Worm (Caenorhabditis elegans) whole organism, late embryonic: ENCODE results near the gene H40L08.8.

Experiments
- C08G9.2 ChIP-seq: sonication (generic microtip); optimal IDR thresholded peaks from 2 replicates; lab custom pipeline; 2016; ENCODE audit warnings: mild to moderate bottlenecking, missing genetic modification characterization, moderate library complexity, missing compliant biosample characterization
- F13H6.1 ChIP-seq: sonication (generic microtip); optimal IDR thresholded peaks from 2 replicates; lab custom pipeline; 2016; ENCODE audit warnings: missing genetic modification characterization, missing compliant biosample characterization
- K02D7.2 ChIP-seq: sonication (generic microtip); optimal IDR thresholded peaks from 2 replicates; lab custom pipeline; 2017; ENCODE audit warnings: mild to moderate bottlenecking, missing genetic modification characterization, missing compliant biosample characterization
- K09A11.1 ChIP-seq: sonication (generic microtip); optimal IDR thresholded peaks from 2 replicates; lab custom pipeline; 2017; ENCODE audit warnings: antibody characterized with exemption, mild to moderate bottlenecking, missing genetic modification characterization, missing compliant biosample characterization; ENCODE audit not compliant: insufficient read depth
- Y22D7AL.16 ChIP-seq: sonication (generic microtip); optimal IDR thresholded peaks from 2 replicates; lab custom pipeline; 2016; ENCODE audit warnings: missing genetic modification characterization, missing compliant biosample characterization
- ahr-1 ChIP-seq: sonication (generic microtip); optimal IDR thresholded peaks from 2 replicates; lab custom pipeline; 2016; ENCODE audit warnings: missing genetic modification characterization, missing compliant biosample characterization
- ceh-14 ChIP-seq: sonication (generic microtip); optimal IDR thresholded peaks from 2 replicates; lab custom pipeline; 2016; ENCODE audit warnings: missing genotype, missing genetic modification characterization, missing compliant biosample characterization
- ceh-18 ChIP-seq: sonication (generic microtip); optimal IDR thresholded peaks from 2 replicates; lab custom pipeline; 2016; ENCODE audit warnings: missing genetic modification characterization, missing compliant biosample characterization
- ceh-19 ChIP-seq: fragments of 200-800 bp; sonication (Bioruptor generic); optimal IDR thresholded peaks from 2 replicates; lab custom pipeline; 2018; ENCODE audit warnings: mild to moderate bottlenecking, missing genetic modification characterization, missing compliant biosample characterization
- ceh-22 ChIP-seq: sonication (generic microtip); optimal IDR thresholded peaks from 2 replicates; lab custom pipeline; 2017; ENCODE audit warnings: missing biosample characterization, missing genetic modification characterization
- ceh-34 ChIP-seq: sonication (generic microtip); optimal IDR thresholded peaks from 2 replicates; lab custom pipeline; 2016; ENCODE audit warnings: mild to moderate bottlenecking, missing genetic modification characterization, missing compliant biosample characterization
- ceh-48 ChIP-seq: sonication (generic microtip); optimal IDR thresholded peaks from 2 replicates; lab custom pipeline; 2016; ENCODE audit warnings: missing genetic modification characterization, inconsistent platforms, missing compliant biosample characterization
- ceh-9 ChIP-seq: sonication (generic microtip); optimal IDR thresholded peaks from 2 replicates; lab custom pipeline; 2016; ENCODE audit warnings: mild to moderate bottlenecking, missing genetic modification characterization, inconsistent platforms, missing compliant biosample characterization
- che-1 ChIP-seq: sonication (generic microtip); optimal IDR thresholded peaks from 2 replicates; lab custom pipeline; 2016; ENCODE audit warnings: mild to moderate bottlenecking, missing genetic modification characterization, missing compliant biosample characterization
- dve-1 ChIP-seq: sonication (generic microtip); optimal IDR thresholded peaks from 2 replicates; lab custom pipeline; 2017; ENCODE audit warnings: antibody characterized with exemption, mild to moderate bottlenecking, missing genetic modification characterization, missing compliant biosample characterization
- elt-2 ChIP-seq: sonication (generic microtip); optimal IDR thresholded peaks from 2 replicates; lab custom pipeline; 2016; ENCODE audit warnings: missing genetic modification reagents, missing genetic modification characterization, missing compliant biosample characterization
- elt-4 ChIP-seq: sonication (generic microtip); optimal IDR thresholded peaks from 2 replicates; lab custom pipeline; 2016; ENCODE audit warnings: missing genetic modification characterization, missing compliant biosample characterization
- ets-4 ChIP-seq: sonication (generic microtip); optimal IDR thresholded peaks from 2 replicates; lab custom pipeline; 2016; ENCODE audit warnings: missing genetic modification characterization, missing compliant biosample characterization
- eyg-1 ChIP-seq: sonication (generic microtip); optimal IDR thresholded peaks from 2 replicates; lab custom pipeline; 2016; ENCODE audit warnings: missing genotype, missing genetic modification characterization, missing compliant biosample characterization
- fkh-10 ChIP-seq: fragments of 150-350 bp; optimal IDR thresholded peaks from 2 replicates; lab custom pipeline; 2014; ENCODE audit warnings: missing biosample characterization, missing genetic modification reagents, missing genetic modification characterization
- gmeb-2 ChIP-seq: sonication (generic microtip); optimal IDR thresholded peaks from 2 replicates; lab custom pipeline; 2016; ENCODE audit warnings: missing genetic modification characterization, inconsistent platforms, missing compliant biosample characterization
- hlh-15 ChIP-seq: sonication (generic microtip); optimal IDR thresholded peaks from 2 replicates; lab custom pipeline; 2016; ENCODE audit warnings: missing genetic modification characterization, missing compliant biosample characterization
- lim-6 ChIP-seq: sonication (generic microtip); optimal IDR thresholded peaks from 2 replicates; lab custom pipeline; 2016; ENCODE audit warnings: missing genetic modification characterization, missing compliant biosample characterization
- lin-11 ChIP-seq: fragments of 200-800 bp; sonication (Bioruptor generic); optimal IDR thresholded peaks from 2 replicates; lab custom pipeline; 2018; ENCODE audit warnings: mild to moderate bottlenecking, missing genetic modification characterization, missing compliant biosample characterization
- madf-2 ChIP-seq: sonication (generic microtip); optimal IDR thresholded peaks from 2 replicates; lab custom pipeline; 2017; ENCODE audit warnings: missing genetic modification characterization, missing compliant biosample characterization
- mec-3 ChIP-seq: sonication (generic microtip); optimal IDR thresholded peaks from 2 replicates; lab custom pipeline; 2016; ENCODE audit warnings: borderline replicate concordance, missing genetic modification characterization, missing compliant biosample characterization
- nfya-1 ChIP-seq: sonication (generic microtip); optimal IDR thresholded peaks from 2 replicates; lab custom pipeline; 2017; ENCODE audit warnings: missing genetic modification characterization, mild to moderate bottlenecking, missing compliant biosample characterization, antibody characterized with exemption, moderate library complexity
- nhr-11 ChIP-seq: fragments of 150-350 bp; optimal IDR thresholded peaks from 2 replicates; lab custom pipeline; 2014; ENCODE audit warnings: missing biosample characterization, missing genetic modification characterization
- odd-2 ChIP-seq: sonication (generic microtip); optimal IDR thresholded peaks from 2 replicates; lab custom pipeline; 2017; ENCODE audit warnings: antibody characterized with exemption, mild to moderate bottlenecking, missing genetic modification characterization, missing compliant biosample characterization
- pat-9 ChIP-seq: fragments of 200-800 bp; sonication (Bioruptor generic); optimal IDR thresholded peaks from 2 replicates; lab custom pipeline; 2018; ENCODE audit warnings: mild to moderate bottlenecking, missing genetic modification characterization, moderate library complexity, missing compliant biosample characterization
- pha-2 ChIP-seq: sonication (generic microtip); optimal IDR thresholded peaks from 2 replicates; lab custom pipeline; 2017; ENCODE audit warnings: mild to moderate bottlenecking, missing genetic modification characterization, missing compliant biosample characterization
- pha-4 ChIP-seq: fragments of 150-350 bp; optimal IDR thresholded peaks from 2 replicates; lab custom pipeline; 2018; ENCODE audit warnings: missing biosample characterization, missing genetic modification reagents, missing genetic modification characterization
- pqm-1 ChIP-seq: sonication (generic microtip); optimal IDR thresholded peaks from 2 replicates; lab custom pipeline; 2016; ENCODE audit warnings: missing genetic modification characterization, missing compliant biosample characterization
- rnt-1 ChIP-seq: sonication (generic microtip); optimal IDR thresholded peaks from 2 replicates; lab custom pipeline; 2016; ENCODE audit warnings: missing genetic modification characterization, missing compliant biosample characterization
- sdc-2 ChIP-seq: sonication (generic microtip); optimal IDR thresholded peaks from 2 replicates; lab custom pipeline; 2016; ENCODE audit warnings: missing genotype, missing genetic modification characterization, missing compliant biosample characterization
- sox-2 ChIP-seq: fragments of 200-800 bp; sonication (Bioruptor generic); IDR thresholded peaks from 2 replicates; pipeline ENCODE4 v1.3.6; 2022; ENCODE audit warnings: missing genetic modification reagents, missing genetic modification characterization, missing compliant biosample characterization
- sox-4 ChIP-seq: sonication (generic microtip); optimal IDR thresholded peaks from 2 replicates; lab custom pipeline; 2017; ENCODE audit warnings: mild to moderate bottlenecking, missing genetic modification characterization, inconsistent platforms, missing compliant biosample characterization
- tbx-2 ChIP-seq: sonication (generic microtip); optimal IDR thresholded peaks from 2 replicates; lab custom pipeline; 2016; ENCODE audit warnings: missing genetic modification characterization, missing compliant biosample characterization
- tbx-7 ChIP-seq: sonication (generic microtip); optimal IDR thresholded peaks from 2 replicates; lab custom pipeline; 2016; ENCODE audit warnings: missing genotype, missing genetic modification characterization, missing compliant biosample characterization
- ttx-3 ChIP-seq: sonication (generic microtip); optimal IDR thresholded peaks from 2 replicates; lab custom pipeline; 2016; ENCODE audit warnings: missing genetic modification reagents, missing genetic modification characterization, missing compliant biosample characterization
- unc-42 ChIP-seq: sonication (generic microtip); optimal IDR thresholded peaks from 2 replicates; lab custom pipeline; 2016; ENCODE audit warnings: missing genotype, missing genetic modification characterization, missing compliant biosample characterization
- unc-86 ChIP-seq: sonication (generic microtip); optimal IDR thresholded peaks from 2 replicates; lab custom pipeline; 2016; ENCODE audit warnings: missing genetic modification characterization, missing compliant biosample characterization
- ztf-16 ChIP-seq: sonication (generic microtip); optimal IDR thresholded peaks from 2 replicates; lab custom pipeline; 2017; ENCODE audit warnings: missing genetic modification characterization, missing compliant biosample characterization

Gene H40L08.8

ce11 chrX:15077597-15078261, at the start of gene H40L08.8, which contains the start of the genes H40L08.2 and H40L08.7:
Gene H40L08.8, minus strand, starts transcription at chrX:15077633.
Gene H40L08.2, minus strand, starts transcription at chrX:15077744.
Gene H40L08.7, minus strand, starts transcription at chrX:15077744.
- TF ChIP-seq madf-2 (tag; lab: Kevin White, UChicago) (no peak), elt-2 (peak; percentile 3)

- TF ChIP-seq odd-2 (tag; lab: Kevin White, UChicago) (no peak), pqm-1 (tag; lab: Kevin White, UChicago) (no peak), ttx-3 (tag; lab: Kevin White, UChicago) (no peak), ceh-14 (tag; lab: Kevin White, UChicago) (no peak), ceh-22 (tag; lab: Kevin White, UChicago) (no peak), tbx-7 (no peak), ztf-16 (tag; lab: Kevin White, UChicago) (no peak), elt-2 (no peak), pat-9 (no peak), elt-4 (tag; lab: Kevin White, UChicago) (no peak), madf-2 (tag; lab: Kevin White, UChicago) (no peak), ceh-19 (GFP tag; lab: Kevin White, UChicago) (no peak), tbx-2 (tag; lab: Kevin White, UChicago) (no peak), ceh-34 (tag; lab: Kevin White, UChicago) (no peak), nhr-11 (tag; lab: Kevin White, UChicago) (no peak), dve-1 (tag; lab: Kevin White, UChicago) (no peak), ceh-18 (tag; lab: Kevin White, UChicago) (no peak)
Observed at ce11 chrX:15126736-15127135, 49.3 kb upstream of the H40L08.8 start.

- TF ChIP-seq unc-42 = peak; percentile 69
- no peak for TF ChIP-seq madf-2 (tag; lab: Kevin White, UChicago)
Observed at ce11 chrX:15125138-15125537, 47.7 kb upstream of the H40L08.8 start.

ce11 chrX:15120545-15120944, 43.1 kb upstream of the H40L08.8 start:
- TF ChIP-seq hlh-15 (tag; lab: Kevin White, UChicago) (no peak), pha-4 (tag; lab: Kevin White, UChicago) (no peak), C08G9.2 (tag; lab: Kevin White, UChicago) (no peak), unc-86 (no peak), ets-4 (no peak), F13H6.1 (tag; lab: Kevin White, UChicago) (no peak), pqm-1 (tag; lab: Kevin White, UChicago) (no peak), K02D7.2 (tag; lab: Kevin White, UChicago) (no peak), ceh-19 (GFP tag; lab: Kevin White, UChicago) (no peak), lin-11 (no peak), che-1 (tag; lab: Kevin White, UChicago) (no peak), ceh-9 (no peak), fkh-10 (GFP tag; lab: Kevin White, UChicago) (no peak), sox-4 (no peak)

ce11 chrX:15116514-15116913, 39.1 kb upstream of the H40L08.8 start, which contains the start of gene R07D5.2:
Gene R07D5.2, minus strand, starts transcription at chrX:15116614.
- TF ChIP-seq pqm-1 (tag; lab: Kevin White, UChicago) (no peak), fkh-10 (GFP tag; lab: Kevin White, UChicago) (no peak), lim-6 (tag; lab: Kevin White, UChicago) (no peak), unc-86 (no peak), pha-4 (tag; lab: Kevin White, UChicago) (no peak), nhr-11 (tag; lab: Kevin White, UChicago) (no peak), rnt-1 (no peak), ceh-48 (no peak), Y22D7AL.16 (no peak), sox-4 (no peak), ahr-1 (tag; lab: Kevin White, UChicago) (no peak), mec-3 (no peak), nfya-1 (tag; lab: Kevin White, UChicago) (no peak), sox-2 (GFP tag; lab: Robert Waterston, UW) (no peak), sdc-2 (no peak), eyg-1 (tag; lab: Kevin White, UChicago) (no peak), pha-2 (tag; lab: Kevin White, UChicago) (no peak), tbx-2 (tag; lab: Kevin White, UChicago) (no peak), gmeb-2 (tag; lab: Kevin White, UChicago) (no peak), K09A11.1 (tag; lab: Kevin White, UChicago) (no peak)
